In genomic region chr2L:16485643-16486000, dm6 we compare ENCODE assay signal across 6 fruit fly cellular contexts.
TF ChIP-seq lines count a peak whose summit lies in the region.

TSS of gene dac (minus strand) at chr2L:16485998.

- no peak for TF ChIP-seq CTCF in whole organism, embryonic (GFP tag; optimal IDR thresholded peaks at IDR 0.05; lab: Kevin White, UChicago)

TF ChIP-seq in whole organism, 6 proteins besides CTCF, POLR2A, EP300 and RAD21:
- TF ChIP-seq pan (optimal IDR thresholded peaks at IDR 0.05; lab: Kevin White, UChicago) (no peak), CG8478 (optimal IDR thresholded peaks at IDR 0.05; lab: Kevin White, UChicago) (peak; percentile 30), EcR (GFP tag; optimal IDR thresholded peaks at IDR 0.05; lab: Kevin White, UChicago) (no peak), usp (GFP tag; optimal IDR thresholded peaks at IDR 0.05; lab: Kevin White, UChicago) (no peak)

TF ChIP-seq in whole organism, adult, 20 proteins besides CTCF, POLR2A, EP300 and RAD21:
- TF ChIP-seq ovo (GFP tag; optimal IDR thresholded peaks at IDR 0.05; lab: Kevin White, UChicago) (peak; percentile 8), Crg-1 (GFP tag; optimal IDR thresholded peaks at IDR 0.05; lab: Kevin White, UChicago) (no peak)
TF ChIP-seq in whole organism, adult: peak in this region for 1.

TF ChIP-seq in whole organism, embryonic, 481 proteins besides CTCF, POLR2A, EP300 and RAD21 (continues in another document):
- TF ChIP-seq CG18599 (GFP tag; optimal IDR thresholded peaks at IDR 0.05; lab: Kevin White, UChicago) (no peak), sna (GFP tag; IDR thresholded peaks at IDR 0.05; lab: Robert Waterston, UW; ENCODE audit: partially characterized antibody) (0 out of 2 replicates have a peak, but pooled peaks have one; percentile 30), nerfin-2 (GFP tag; IDR thresholded peaks at IDR 0.05; lab: Robert Waterston, UW; ENCODE audit: partially characterized antibody) (no peak), H15 (GFP tag; IDR thresholded peaks at IDR 0.05; lab: Robert Waterston, UW) (no peak), Bgb (GFP tag; IDR thresholded peaks at IDR 0.05; lab: Robert Waterston, UW; ENCODE audit: partially characterized antibody) (no peak), phol (tag; optimal IDR thresholded peaks at IDR 0.05; lab: Kevin White, UChicago) (no peak), Sry-δ (GFP tag; optimal IDR thresholded peaks at IDR 0.05; lab: Kevin White, UChicago) (no peak), GATAe (GFP tag; conservative IDR thresholded peaks at IDR 0.05; lab: Robert Waterston, UW) (no peak), z (GFP tag; IDR thresholded peaks at IDR 0.05; lab: Robert Waterston, UW) (peak; percentile 69; the same call in 1 of the 3 replicates), CG4820 (GFP tag; optimal IDR thresholded peaks at IDR 0.05; lab: Kevin White, UChicago) (no peak), CG4617 (GFP tag; optimal IDR thresholded peaks at IDR 0.05; lab: Kevin White, UChicago; ENCODE audit: borderline replicate concordance) (no peak), cwo (GFP tag; optimal IDR thresholded peaks at IDR 0.05; lab: Kevin White, UChicago) (no peak), prd (optimal IDR thresholded peaks at IDR 0.05; lab: Kevin White, UChicago) (no peak), prd (GFP tag; IDR thresholded peaks at IDR 0.05; lab: Robert Waterston, UW) (0 out of 3 replicates have a peak, but pooled peaks have one; percentile 12), CG17328 (GFP tag; IDR thresholded peaks at IDR 0.05; lab: Robert Waterston, UW) (no peak), CG10209 (GFP tag; optimal IDR thresholded peaks at IDR 0.05; lab: Kevin White, UChicago) (no peak), B-H2 (GFP tag; optimal IDR thresholded peaks at IDR 0.05; lab: Kevin White, UChicago) (no peak), Ada2b (GFP tag; IDR thresholded peaks at IDR 0.05; lab: Robert Waterston, UW) (no peak), Hr39 (optimal IDR thresholded peaks at IDR 0.05; lab: Kevin White, UChicago) (no peak), CG18619 (GFP tag; optimal IDR thresholded peaks at IDR 0.05; lab: Kevin White, UChicago) (no peak)

TF ChIP-seq in whole organism, prepupa, 60 proteins besides CTCF, POLR2A, EP300 and RAD21:
- peak; percentile 52 for TF ChIP-seq svp (GFP tag; lab: Kevin White, UChicago)
- TF ChIP-seq Sox14 (GFP tag; optimal IDR thresholded peaks at IDR 0.05; lab: Kevin White, UChicago): no peak
- no peak for TF ChIP-seq Gug (GFP tag; IDR thresholded peaks at IDR 0.05; lab: Robert Waterston, UW)
- no peak for TF ChIP-seq Hr38 (GFP tag; optimal IDR thresholded peaks at IDR 0.05; lab: Kevin White, UChicago)
- no peak for TF ChIP-seq Hr39 (GFP tag; optimal IDR thresholded peaks at IDR 0.05; lab: Kevin White, UChicago)
- peak; percentile 1 for TF ChIP-seq Eip78C (GFP tag; lab: Kevin White, UChicago)
- TF ChIP-seq CG6163 (GFP tag; IDR thresholded peaks at IDR 0.05; lab: Robert Waterston, UW): peak; percentile 33; the same call in 1 of the 3 replicates
- TF ChIP-seq topi (GFP tag; optimal IDR thresholded peaks at IDR 0.05; lab: Kevin White, UChicago): no peak
- TF ChIP-seq dac (GFP tag; optimal IDR thresholded peaks at IDR 0.05; lab: Kevin White, UChicago): peak; percentile 58
- no peak for TF ChIP-seq CG4318 (GFP tag; optimal IDR thresholded peaks at IDR 0.05; lab: Kevin White, UChicago)

TF ChIP-seq in whole organism, pupa, 21 proteins besides CTCF, POLR2A, EP300 and RAD21:
- TF ChIP-seq gl (tag; optimal IDR thresholded peaks at IDR 0.05; lab: Kevin White, UChicago): no peak
- TF ChIP-seq CG32121 (GFP tag; IDR thresholded peaks at IDR 0.05; lab: Robert Waterston, UW): peak; percentile 9; the same call in 1 of the 2 replicates
TF ChIP-seq in whole organism, pupa: peak in this region for 1.

TF ChIP-seq in whole organism, wandering third instar larva, 38 proteins besides CTCF, POLR2A, EP300 and RAD21:
- no peak for TF ChIP-seq lola (GFP tag; optimal IDR thresholded peaks at IDR 0.05; lab: Kevin White, UChicago)
- peak; percentile 2 for TF ChIP-seq ey (GFP tag; optimal IDR thresholded peaks at IDR 0.05; lab: Kevin White, UChicago)
